Fruit fly (Drosophila melanogaster) S2 (cell line): ENCODE measurements around the gene Sld5.

Experiments used
- CG8478 ChIP-seq: fragments of >200 bp; optimal IDR thresholded peaks from 2 replicates; lab custom pipeline; 2018
- CTCF ChIP-seq, 2 experiments: fragments of >200 bp; optimal IDR thresholded peaks; 2 replicates each; lab custom pipeline; 2018

dm6 chr3R:26105924-26106494 lies 49.7 kb upstream of the Sld5 start:
- TF ChIP-seq CTCF (optimal IDR thresholded peaks at IDR 0.05; lab: Kevin White, UChicago) (no peak), CG8478 (no peak)
